Fruit fly (Drosophila melanogaster): ENCODE results near the gene CG42713.
A peak's percentile ranks its signal among the peaks of the same experiment; 100 is the strongest.

Gene CG42713

DNA sequence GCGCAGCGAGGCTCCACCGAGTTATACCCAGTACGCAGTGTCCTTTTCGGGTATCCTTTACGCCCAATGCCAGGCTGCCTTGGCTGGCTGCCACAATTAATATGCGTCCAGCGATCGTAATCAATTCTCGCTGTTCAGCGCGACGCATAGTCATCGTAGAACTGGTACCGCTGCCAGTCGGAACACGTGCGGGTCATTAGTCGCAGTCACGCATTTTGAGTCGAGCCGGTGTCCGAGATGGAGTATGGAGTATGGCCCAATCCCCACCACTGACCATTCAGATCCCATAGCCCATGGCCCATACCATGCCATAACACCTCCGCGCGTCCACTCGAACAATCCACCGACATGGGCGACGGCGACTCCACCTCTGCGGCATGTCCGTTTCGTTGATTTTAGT lies 33.5 kb upstream of the CG42713 start:
- TF ChIP-seq row (GFP tag; IDR thresholded peaks at IDR 0.05) (no peak), chinmo (GFP tag; IDR thresholded peaks at IDR 0.05; ENCODE audit: partially characterized antibody) (0 out of 4 replicates have a peak, but pooled peaks have one; percentile 14), jing (GFP tag; optimal IDR thresholded peaks at IDR 0.05) (no peak), CG32532 (GFP tag; IDR thresholded peaks at IDR 0.05) (no peak), bsh (GFP tag; optimal IDR thresholded peaks at IDR 0.05) (no peak), sens (GFP tag) (no peak), klu (GFP tag; IDR thresholded peaks at IDR 0.05) (no peak), stwl (tag; optimal IDR thresholded peaks at IDR 0.05) (no peak), stc (GFP tag; IDR thresholded peaks at IDR 0.05) (no peak), CG1529 (GFP tag; optimal IDR thresholded peaks at IDR 0.05) (no peak), Dll (GFP tag; IDR thresholded peaks at IDR 0.05; ENCODE audit: partially characterized antibody) (0 out of 4 replicates have a peak, but pooled peaks have one; percentile 27), cwo (GFP tag; optimal IDR thresholded peaks at IDR 0.05) (peak; percentile 59), gce (GFP tag; IDR thresholded peaks at IDR 0.05) (no peak), HLHmδ (GFP tag; optimal IDR thresholded peaks at IDR 0.05) (peak; percentile 25), wor (GFP tag; IDR thresholded peaks at IDR 0.05) (no peak), CG10565 (GFP tag; optimal IDR thresholded peaks at IDR 0.05) (no peak), CG18764 (GFP tag; optimal IDR thresholded peaks at IDR 0.05) (no peak), CG1603 (tag; optimal IDR thresholded peaks at IDR 0.05) (no peak), Hr3 (GFP tag; optimal IDR thresholded peaks at IDR 0.05) (no peak), grn (GFP tag; optimal IDR thresholded peaks at IDR 0.05) (peak; percentile 16), kni (GFP tag; optimal IDR thresholded peaks at IDR 0.05) (peak; percentile 80), jumu (GFP tag; optimal IDR thresholded peaks at IDR 0.05) (no peak), Drgx (GFP tag; IDR thresholded peaks at IDR 0.05) (no peak), TFAM (GFP tag; optimal IDR thresholded peaks at IDR 0.05) (no peak), amos (GFP tag; IDR thresholded peaks at IDR 0.05; ENCODE audit: partially characterized antibody) (0 out of 2 replicates have a peak, but pooled peaks have one; percentile 14), CG1233 (GFP tag; optimal IDR thresholded peaks at IDR 0.05) (no peak), Hey (tag; optimal IDR thresholded peaks at IDR 0.05) (peak; percentile 57), gcm (GFP tag; optimal IDR thresholded peaks at IDR 0.05) (peak; percentile 28), inv (GFP tag; IDR thresholded peaks at IDR 0.05; ENCODE audit: partially characterized antibody) (no peak), CG15479 (GFP tag; optimal IDR thresholded peaks at IDR 0.05) (no peak), vvl (GFP tag; IDR thresholded peaks at IDR 0.05) (0 out of 2 replicates have a peak, but pooled peaks have one; percentile 62), MESR4 (GFP tag; optimal IDR thresholded peaks at IDR 0.05) (no peak), eyg (GFP tag; optimal IDR thresholded peaks at IDR 0.05) (no peak), GATAe (GFP tag; conservative IDR thresholded peaks at IDR 0.05) (no peak), insv (GFP tag; optimal IDR thresholded peaks at IDR 0.05) (no peak), crc (GFP tag; optimal IDR thresholded peaks at IDR 0.05) (no peak), gsb-n (tag; optimal IDR thresholded peaks at IDR 0.05) (peak; percentile 21), Bdp1 (GFP tag; optimal IDR thresholded peaks at IDR 0.05) (no peak), CG33213 (GFP tag; optimal IDR thresholded peaks at IDR 0.05) (no peak), CG6854 (GFP tag; optimal IDR thresholded peaks at IDR 0.05) (no peak)

DNA sequence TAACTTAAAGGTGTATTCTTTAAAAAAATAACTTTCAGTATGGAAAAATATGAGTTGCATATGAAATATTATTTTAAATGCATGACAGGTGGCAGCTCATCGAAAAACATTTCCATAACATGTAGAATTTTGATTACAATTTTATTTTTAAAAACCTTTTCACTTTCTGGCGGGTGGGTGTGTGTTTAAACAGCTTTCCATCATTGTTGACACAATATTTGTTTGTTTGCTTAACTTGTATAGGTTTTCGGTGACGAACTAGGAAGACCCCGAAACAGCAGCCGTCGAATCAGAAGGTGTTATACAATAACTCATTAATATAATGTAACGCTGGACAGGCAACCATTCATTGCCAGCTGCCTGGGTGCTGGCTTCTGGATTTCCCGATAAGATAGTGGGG lies 31.4 kb upstream of the CG42713 start:
- TF ChIP-seq CG8388 (GFP tag; optimal IDR thresholded peaks at IDR 0.05) (peak; percentile 3), Trl (optimal IDR thresholded peaks at IDR 0.05) (no peak), Trl (GFP tag; optimal IDR thresholded peaks at IDR 0.05) (no peak), disco-r (GFP tag; optimal IDR thresholded peaks at IDR 0.05) (no peak), Vsx1 (GFP tag; optimal IDR thresholded peaks at IDR 0.05) (no peak), Chrac-16 (GFP tag; optimal IDR thresholded peaks at IDR 0.05) (no peak), YL-1 (GFP tag; optimal IDR thresholded peaks at IDR 0.05) (no peak), CG13624 (GFP tag; optimal IDR thresholded peaks at IDR 0.05) (no peak), CG17359 (tag; optimal IDR thresholded peaks at IDR 0.05) (peak; percentile 22), cato (GFP tag; optimal IDR thresholded peaks at IDR 0.05; ENCODE audit: borderline replicate concordance) (no peak), NfI (GFP tag; optimal IDR thresholded peaks at IDR 0.05) (peak; percentile 9), trh (GFP tag; optimal IDR thresholded peaks at IDR 0.05) (peak; percentile 0), Nf-YA (GFP tag; IDR thresholded peaks at IDR 0.05) (no peak), CG3407 (GFP tag; optimal IDR thresholded peaks at IDR 0.05) (peak; percentile 51)

Data from whole organism, embryonic.